Fruit fly (Drosophila melanogaster): ENCODE measurements around the gene Ugt36A1.
A peak's percentile ranks its signal among the peaks of the same experiment; 100 is the strongest.

Ugt36A1 gene

dm6 chr2L:3573172-3573755 lies 45.6 kb upstream of the Ugt36A1 start (continued):
- peak; percentile 58 for TF ChIP-seq CG12769 (tag; optimal IDR thresholded peaks at IDR 0.05)
- TF ChIP-seq CG7963 (GFP tag; IDR thresholded peaks at IDR 0.05; ENCODE audit: partially characterized antibody), result no peak
- no peak for TF ChIP-seq CG17186 (GFP tag; optimal IDR thresholded peaks at IDR 0.05)
- TF ChIP-seq Fer2 (tag; optimal IDR thresholded peaks at IDR 0.05), result peak; percentile 8
- peak; percentile 66; the same call in 1 of the 4 replicates for TF ChIP-seq chinmo (GFP tag; IDR thresholded peaks at IDR 0.05; ENCODE audit: partially characterized antibody)
- no peak for TF ChIP-seq CG31388 (GFP tag; optimal IDR thresholded peaks at IDR 0.05)
- TF ChIP-seq H2.0 (GFP tag; IDR thresholded peaks at IDR 0.05), result peak; percentile 27; the same call in 1 of the 2 replicates
- TF ChIP-seq nmo (GFP tag; optimal IDR thresholded peaks at IDR 0.05), result peak; percentile 88
- no peak for TF ChIP-seq CG8478 (optimal IDR thresholded peaks at IDR 0.05)
- TF ChIP-seq CG33557 (GFP tag; optimal IDR thresholded peaks at IDR 0.05), result peak; percentile 53
- TF ChIP-seq otp (GFP tag; IDR thresholded peaks at IDR 0.05), result 0 out of 3 replicates have a peak, but pooled peaks have one; percentile 13
- peak; percentile 63 for TF ChIP-seq Fer1 (GFP tag; optimal IDR thresholded peaks at IDR 0.05)
- TF ChIP-seq hth (optimal IDR thresholded peaks at IDR 0.05), result no peak
- TF ChIP-seq Optix (GFP tag; IDR thresholded peaks at IDR 0.05), result peak; percentile 47; the same call in 2 of the 3 replicates
- TF ChIP-seq CG4854 (GFP tag; optimal IDR thresholded peaks at IDR 0.05), result no peak
- TF ChIP-seq tll (GFP tag; optimal IDR thresholded peaks at IDR 0.05), result no peak
- TF ChIP-seq CG1603 (tag; optimal IDR thresholded peaks at IDR 0.05), result peak; percentile 78
- peak; percentile 76 for TF ChIP-seq CG10979 (tag; optimal IDR thresholded peaks at IDR 0.05)
- TF ChIP-seq cato (GFP tag; optimal IDR thresholded peaks at IDR 0.05; ENCODE audit: borderline replicate concordance), result peak; percentile 60
- TF ChIP-seq CG31224 (GFP tag; IDR thresholded peaks at IDR 0.05), result no peak
- 0 out of 2 replicates have a peak, but pooled peaks have one; percentile 11 for TF ChIP-seq Gsc (GFP tag; IDR thresholded peaks at IDR 0.05)
- peak; percentile 77 for TF ChIP-seq Sox102F (GFP tag; optimal IDR thresholded peaks at IDR 0.05)
- TF ChIP-seq eve (GFP tag; optimal IDR thresholded peaks at IDR 0.05), result peak in 1 of 2 experiments; percentile 95
- peak; percentile 52 for TF ChIP-seq CG8944 (GFP tag; optimal IDR thresholded peaks at IDR 0.05)
- TF ChIP-seq CG18764 (GFP tag; optimal IDR thresholded peaks at IDR 0.05), result no peak
- TF ChIP-seq CG4424 (GFP tag; optimal IDR thresholded peaks at IDR 0.05), result peak; percentile 56
- peak; percentile 12 for TF ChIP-seq CG9437 (GFP tag; optimal IDR thresholded peaks at IDR 0.05)
- no peak for TF ChIP-seq Awh (GFP tag; IDR thresholded peaks at IDR 0.05)
- TF ChIP-seq al (GFP tag; IDR thresholded peaks at IDR 0.05), result peak; percentile 22; the same call in 1 of the 2 replicates
- peak; percentile 16 for TF ChIP-seq CHES-1-like (GFP tag; optimal IDR thresholded peaks at IDR 0.05)
- TF ChIP-seq aop (GFP tag; IDR thresholded peaks at IDR 0.05), result no peak
- peak; percentile 54 for TF ChIP-seq CG9817 (tag; optimal IDR thresholded peaks at IDR 0.05)
- peak; percentile 47 for TF ChIP-seq CG17802 (tag; optimal IDR thresholded peaks at IDR 0.05)
- TF ChIP-seq E2f1 (GFP tag; IDR thresholded peaks at IDR 0.05), result peak; percentile 64
- peak; percentile 79 for TF ChIP-seq dysf (GFP tag; IDR thresholded peaks at IDR 0.05)
- TF ChIP-seq Ada2b (GFP tag; IDR thresholded peaks at IDR 0.05), result peak; percentile 47
- peak; percentile 65 for TF ChIP-seq Fer3 (tag; optimal IDR thresholded peaks at IDR 0.05)
- peak; percentile 81 for TF ChIP-seq CG11093 (GFP tag; IDR thresholded peaks at IDR 0.05)
- TF ChIP-seq esg (GFP tag; conservative IDR thresholded peaks at IDR 0.05), result peak; percentile 80
- peak; percentile 86 for TF ChIP-seq Med (GFP tag)
- peak; percentile 55 for TF ChIP-seq pum (GFP tag; optimal IDR thresholded peaks at IDR 0.05)
- no peak for TF ChIP-seq CG43689 (GFP tag; IDR thresholded peaks at IDR 0.05)
- no peak for TF ChIP-seq ap (GFP tag; IDR thresholded peaks at IDR 0.05)
- TF ChIP-seq Bdp1 (GFP tag; optimal IDR thresholded peaks at IDR 0.05), result peak; percentile 31
- TF ChIP-seq exex (tag; optimal IDR thresholded peaks at IDR 0.05), result no peak
- TF ChIP-seq gcm2 (GFP tag; optimal IDR thresholded peaks at IDR 0.05), result no peak
- peak; percentile 66 for TF ChIP-seq CG10209 (GFP tag; optimal IDR thresholded peaks at IDR 0.05)
- no peak for TF ChIP-seq da (GFP tag; optimal IDR thresholded peaks at IDR 0.05)
- TF ChIP-seq Ptx1 (GFP tag; IDR thresholded peaks at IDR 0.05), result peak; percentile 80
- TF ChIP-seq NK7.1 (GFP tag; optimal IDR thresholded peaks at IDR 0.05), result no peak
